Worm (Caenorhabditis elegans): ENCODE measurements around the gene rps-2.

The rps-2 gene

DNA sequence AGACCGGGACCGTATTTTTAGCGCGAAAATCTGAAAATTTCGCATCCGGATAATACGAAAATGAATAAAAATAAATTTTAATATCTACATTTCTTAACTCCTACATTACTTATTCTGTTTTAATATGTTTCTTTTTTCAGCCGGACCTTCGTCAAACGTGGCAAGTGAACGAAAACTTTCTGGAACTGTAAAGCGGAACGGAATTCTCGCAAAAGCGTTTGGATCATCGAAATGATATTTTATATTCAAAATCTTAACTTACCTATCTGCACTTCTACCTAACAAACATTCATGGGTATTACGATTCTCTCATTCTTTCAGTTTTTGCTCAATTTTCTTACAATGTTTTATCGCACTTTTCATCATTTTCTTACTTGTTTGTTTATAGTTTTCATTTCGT lies 19.5 kb downstream of the rps-2 start:
- TF ChIP-seq lin-32 (GFP tag; optimal IDR thresholded peaks at IDR 0.05): no peak
- no peak for TF ChIP-seq unc-39 (tag; optimal IDR thresholded peaks at IDR 0.05)
- TF ChIP-seq lsy-2 (tag; optimal IDR thresholded peaks at IDR 0.05): no peak
- no peak for TF ChIP-seq ceh-83 (GFP tag; optimal IDR thresholded peaks at IDR 0.05)
- no peak for TF ChIP-seq blmp-1 (tag; optimal IDR thresholded peaks at IDR 0.05)
- TF ChIP-seq nhr-12 (tag; optimal IDR thresholded peaks at IDR 0.05): no peak
- no peak for TF ChIP-seq ceh-43 (GFP tag; optimal IDR thresholded peaks at IDR 0.05)
- no peak for TF ChIP-seq zip-8 (tag; optimal IDR thresholded peaks at IDR 0.05)
- no peak for TF ChIP-seq unc-62 (GFP tag; optimal IDR thresholded peaks at IDR 0.05)
- no peak for TF ChIP-seq nhr-237 (tag; optimal IDR thresholded peaks at IDR 0.05)
- TF ChIP-seq ham-2 (GFP tag; optimal IDR thresholded peaks at IDR 0.05): no peak
- TF ChIP-seq ztf-11 (tag; optimal IDR thresholded peaks at IDR 0.05): no peak
- TF ChIP-seq mab-5 (tag; optimal IDR thresholded peaks at IDR 0.05): no peak

DNA sequence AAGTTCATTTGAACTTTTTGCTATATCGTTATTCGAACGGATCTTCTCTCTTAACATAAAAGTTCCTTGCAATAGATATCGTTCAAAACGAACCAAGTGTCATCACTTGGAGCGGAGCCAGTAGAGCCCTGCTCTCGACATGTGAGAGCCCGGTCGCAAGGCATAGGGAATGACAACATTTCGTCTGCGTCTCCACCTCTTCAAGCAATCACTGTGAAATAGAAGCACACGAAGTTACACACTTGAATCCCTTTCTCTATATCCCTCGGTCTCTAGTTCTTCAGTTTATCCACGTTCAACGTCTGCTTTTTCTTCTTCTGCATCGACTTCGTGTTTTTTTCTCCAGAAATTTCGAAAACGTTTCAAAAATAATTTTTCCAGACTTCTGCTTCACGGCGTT lies 22.8 kb downstream of the rps-2 start, which contains the start of gene C49H3.6:
C49H3.6 (plus strand) TSS at position 380 of the 400 bp plus-strand sequence.
- no peak for TF ChIP-seq elt-1 (tag; optimal IDR thresholded peaks at IDR 0.05; ENCODE audit: borderline replicate concordance, insufficient read depth)
- no peak for TF ChIP-seq sem-2 (GFP tag; optimal IDR thresholded peaks at IDR 0.05)
- no peak for TF ChIP-seq flh-1 (GFP tag; optimal IDR thresholded peaks at IDR 0.05)
- peak; percentile 30 for TF ChIP-seq hlh-1 (tag; optimal IDR thresholded peaks at IDR 0.05)
- TF ChIP-seq ces-1 (GFP tag; optimal IDR thresholded peaks at IDR 0.05): peak; percentile 52
- TF ChIP-seq ceh-83 (GFP tag; optimal IDR thresholded peaks at IDR 0.05): no peak
- TF ChIP-seq lin-32 (GFP tag; optimal IDR thresholded peaks at IDR 0.05): no peak
- TF ChIP-seq bed-3 (GFP tag; optimal IDR thresholded peaks at IDR 0.05): no peak
- no peak for TF ChIP-seq ceh-39 (tag; optimal IDR thresholded peaks at IDR 0.05)
- TF ChIP-seq nhr-12 (tag; optimal IDR thresholded peaks at IDR 0.05): no peak

ce11 chrIV:7902221-7902904 lies 23.8 kb downstream of the rps-2 start, which contains the start of gene arp-11:
arp-11 (minus strand) TSS chrIV:7902271.
- TF ChIP-seq mep-1 (tag; optimal IDR thresholded peaks at IDR 0.05) (peak; percentile 71), unc-120 (tag; optimal IDR thresholded peaks at IDR 0.05; ENCODE audit: poor library complexity, severe bottlenecking) (peak; percentile 25), ceh-43 (GFP tag; optimal IDR thresholded peaks at IDR 0.05) (no peak), blmp-1 (tag; optimal IDR thresholded peaks at IDR 0.05) (no peak), ceh-83 (GFP tag; optimal IDR thresholded peaks at IDR 0.05) (no peak), nhr-237 (tag; optimal IDR thresholded peaks at IDR 0.05) (peak; percentile 55), lin-32 (GFP tag; optimal IDR thresholded peaks at IDR 0.05) (no peak), ces-1 (GFP tag; optimal IDR thresholded peaks at IDR 0.05) (peak; percentile 49), pha-4 (tag; optimal IDR thresholded peaks at IDR 0.05) (peak; percentile 37), sptf-1 (tag; optimal IDR thresholded peaks at IDR 0.05) (no peak), flh-1 (GFP tag; optimal IDR thresholded peaks at IDR 0.05) (no peak), nhr-28 (tag; optimal IDR thresholded peaks at IDR 0.05) (no peak), sem-2 (GFP tag; optimal IDR thresholded peaks at IDR 0.05) (no peak), mls-2 (tag; optimal IDR thresholded peaks at IDR 0.05) (no peak), nhr-76 (tag; optimal IDR thresholded peaks at IDR 0.05) (no peak), lsy-2 (tag; optimal IDR thresholded peaks at IDR 0.05) (peak; percentile 96)

DNA sequence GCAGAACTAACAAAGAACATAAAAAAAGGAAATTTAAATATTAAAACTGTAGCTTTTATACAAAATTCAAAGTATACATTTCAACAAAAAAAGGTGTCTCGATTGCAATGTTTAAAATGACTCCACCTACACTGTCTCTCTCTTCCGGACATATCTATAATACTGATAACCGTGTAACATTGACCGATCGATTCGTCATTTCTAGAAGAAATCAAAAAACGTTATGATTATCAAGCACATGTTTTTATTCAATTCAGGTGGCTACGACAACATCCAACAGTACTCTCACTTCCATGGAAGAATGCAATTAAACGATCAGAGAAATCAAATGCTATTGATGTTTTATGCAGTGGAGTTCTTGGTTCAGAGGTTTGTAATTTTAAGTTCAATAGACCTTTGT lies 27.7 kb downstream of the rps-2 start:
- TF ChIP-seq drap-1 (GFP tag; optimal IDR thresholded peaks at IDR 0.05): no peak
- no peak for TF ChIP-seq ces-1 (GFP tag; optimal IDR thresholded peaks at IDR 0.05)
- TF ChIP-seq hlh-1 (tag; optimal IDR thresholded peaks at IDR 0.05): no peak
- TF ChIP-seq bed-3 (GFP tag; optimal IDR thresholded peaks at IDR 0.05): no peak
- no peak for TF ChIP-seq unc-120 (tag; optimal IDR thresholded peaks at IDR 0.05; ENCODE audit: poor library complexity, severe bottlenecking)
- TF ChIP-seq ztf-11 (tag; optimal IDR thresholded peaks at IDR 0.05): no peak

- TF ChIP-seq nhr-28 (tag; optimal IDR thresholded peaks at IDR 0.05) (no peak), zip-8 (tag; optimal IDR thresholded peaks at IDR 0.05) (peak; percentile 96), flh-1 (GFP tag; optimal IDR thresholded peaks at IDR 0.05) (no peak), lin-13 (tag; optimal IDR thresholded peaks at IDR 0.05) (no peak)
These were observed 28.2 kb downstream of the rps-2 start for ce11 chrIV:7897953-7898352.
